Comparison of ENCODE assay signal across 1 fruit fly cellular context in genomic region chr3R:21199953-21200368, dm6.
TF ChIP-seq lines count a peak whose summit lies in the region.

No protein-coding gene starts in this region.

TF ChIP-seq in whole organism, embryonic, 481 proteins besides CTCF, POLR2A, EP300 and RAD21 (continued from another document and continues in another):
- TF ChIP-seq fd96Cb (tag; optimal IDR thresholded peaks at IDR 0.05; lab: Kevin White, UChicago) (no peak), CG14441 (GFP tag; IDR thresholded peaks at IDR 0.05; lab: Robert Waterston, UW) (peak; percentile 34; the same call in 1 of the 2 replicates), wek (GFP tag; optimal IDR thresholded peaks at IDR 0.05; lab: Kevin White, UChicago) (no peak), dmrt11E (tag; optimal IDR thresholded peaks at IDR 0.05; lab: Kevin White, UChicago) (peak; percentile 25), CG1603 (tag; optimal IDR thresholded peaks at IDR 0.05; lab: Kevin White, UChicago) (peak; percentile 55), Fer2 (tag; optimal IDR thresholded peaks at IDR 0.05; lab: Kevin White, UChicago) (no peak), ftz-f1 (GFP tag; optimal IDR thresholded peaks at IDR 0.05; lab: Kevin White, UChicago) (peak; percentile 33), C15 (GFP tag; IDR thresholded peaks at IDR 0.05; lab: Robert Waterston, UW) (no peak), dmrt99B (tag; optimal IDR thresholded peaks at IDR 0.05; lab: Kevin White, UChicago) (no peak), Opbp (GFP tag; IDR thresholded peaks at IDR 0.05; lab: Robert Waterston, UW; ENCODE audit: partially characterized antibody) (no peak), gem (tag; optimal IDR thresholded peaks at IDR 0.05; lab: Kevin White, UChicago) (peak; percentile 56), pros (GFP tag; optimal IDR thresholded peaks at IDR 0.05; lab: Kevin White, UChicago) (no peak), YL-1 (GFP tag; optimal IDR thresholded peaks at IDR 0.05; lab: Kevin White, UChicago) (no peak), NK7.1 (GFP tag; optimal IDR thresholded peaks at IDR 0.05; lab: Kevin White, UChicago) (no peak), gt (GFP tag; IDR thresholded peaks at IDR 0.05; lab: Robert Waterston, UW) (no peak), CG9797 (GFP tag; optimal IDR thresholded peaks at IDR 0.05; lab: Kevin White, UChicago) (no peak), fd64A (GFP tag; optimal IDR thresholded peaks at IDR 0.05; lab: Kevin White, UChicago) (peak; percentile 26), CG3838 (GFP tag; optimal IDR thresholded peaks at IDR 0.05; lab: Kevin White, UChicago) (peak; percentile 45), CG1647 (GFP tag; optimal IDR thresholded peaks at IDR 0.05; lab: Kevin White, UChicago) (no peak), Oli (tag; optimal IDR thresholded peaks at IDR 0.05; lab: Kevin White, UChicago) (peak; percentile 62), Xrp1 (GFP tag; IDR thresholded peaks at IDR 0.05; lab: Robert Waterston, UW) (peak; percentile 61; the same call in 1 of the 2 replicates), mld (GFP tag; IDR thresholded peaks at IDR 0.05; lab: Robert Waterston, UW; ENCODE audit: partially characterized antibody) (no peak), fru (optimal IDR thresholded peaks at IDR 0.05; lab: Kevin White, UChicago) (no peak), CG10462 (GFP tag; optimal IDR thresholded peaks at IDR 0.05; lab: Kevin White, UChicago) (peak; percentile 13), ssp (GFP tag; IDR thresholded peaks at IDR 0.05; lab: Robert Waterston, UW) (0 out of 2 replicates have a peak, but pooled peaks have one; percentile 28), CG12744 (GFP tag; optimal IDR thresholded peaks at IDR 0.05; lab: Kevin White, UChicago) (no peak), CG17829 (tag; optimal IDR thresholded peaks at IDR 0.05; lab: Kevin White, UChicago) (peak; percentile 23), sug (tag; optimal IDR thresholded peaks at IDR 0.05; lab: Kevin White, UChicago) (no peak), dm (GFP tag; optimal IDR thresholded peaks at IDR 0.05; lab: Kevin White, UChicago) (no peak), BEAF-32 (GFP tag; optimal IDR thresholded peaks at IDR 0.05; lab: Kevin White, UChicago) (no peak), Dref (GFP tag; IDR thresholded peaks at IDR 0.05; lab: Robert Waterston, UW) (no peak), Bdp1 (GFP tag; optimal IDR thresholded peaks at IDR 0.05; lab: Kevin White, UChicago) (peak; percentile 11), hkb (optimal IDR thresholded peaks at IDR 0.05; lab: Kevin White, UChicago) (no peak), hkb (GFP tag; IDR thresholded peaks at IDR 0.05; lab: Robert Waterston, UW) (0 out of 2 replicates have a peak, but pooled peaks have one; percentile 19), lilli (GFP tag; optimal IDR thresholded peaks at IDR 0.05; lab: Kevin White, UChicago) (peak; percentile 30), ems (GFP tag; optimal IDR thresholded peaks at IDR 0.05; lab: Kevin White, UChicago) (no peak), pum (GFP tag; optimal IDR thresholded peaks at IDR 0.05; lab: Kevin White, UChicago) (no peak), CG3847 (GFP tag; IDR thresholded peaks at IDR 0.05; lab: Robert Waterston, UW) (no peak), run (tag; optimal IDR thresholded peaks at IDR 0.05; lab: Kevin White, UChicago) (no peak), chif (GFP tag; optimal IDR thresholded peaks at IDR 0.05; lab: Kevin White, UChicago) (peak; percentile 21 to 30), rib (GFP tag; IDR thresholded peaks at IDR 0.05; lab: Robert Waterston, UW) (no peak), nmo (GFP tag; optimal IDR thresholded peaks at IDR 0.05; lab: Kevin White, UChicago) (peak; percentile 54), oc (tag; optimal IDR thresholded peaks at IDR 0.05; lab: Kevin White, UChicago) (peak; percentile 18), dati (GFP tag; IDR thresholded peaks at IDR 0.05; lab: Robert Waterston, UW) (no peak), CG12659 (GFP tag; optimal IDR thresholded peaks at IDR 0.05; lab: Kevin White, UChicago) (peak; percentile 27), E2f2 (GFP tag; IDR thresholded peaks at IDR 0.05; lab: Robert Waterston, UW) (peak; percentile 6; the same call in 1 of the 2 replicates), B-H1 (GFP tag; IDR thresholded peaks at IDR 0.05; lab: Robert Waterston, UW) (no peak; the same call in 2 of the 3 replicates), CG15011 (GFP tag; optimal IDR thresholded peaks at IDR 0.05; lab: Kevin White, UChicago) (no peak), CG17385 (GFP tag; optimal IDR thresholded peaks at IDR 0.05; lab: Kevin White, UChicago) (peak; percentile 34), jigr1 (GFP tag; IDR thresholded peaks at IDR 0.05; lab: Robert Waterston, UW) (no peak), CG13775 (GFP tag; optimal IDR thresholded peaks at IDR 0.05; lab: Kevin White, UChicago) (peak; percentile 28), wor (GFP tag; IDR thresholded peaks at IDR 0.05; lab: Robert Waterston, UW) (0 out of 2 replicates have a peak, but pooled peaks have one; percentile 18), tio (GFP tag; optimal IDR thresholded peaks at IDR 0.05; lab: Kevin White, UChicago) (peak; percentile 24), CG17186 (GFP tag; optimal IDR thresholded peaks at IDR 0.05; lab: Kevin White, UChicago) (no peak), Eip74EF (GFP tag; optimal IDR thresholded peaks at IDR 0.05; lab: Kevin White, UChicago) (no peak), Abd-B (GFP tag; optimal IDR thresholded peaks at IDR 0.05; lab: Kevin White, UChicago) (peak; percentile 47), Lpt (GFP tag; optimal IDR thresholded peaks at IDR 0.05; lab: Kevin White, UChicago) (no peak), H15 (GFP tag; IDR thresholded peaks at IDR 0.05; lab: Robert Waterston, UW) (no peak), CG15269 (tag; optimal IDR thresholded peaks at IDR 0.05; lab: Kevin White, UChicago) (no peak), ttk (GFP tag; IDR thresholded peaks at IDR 0.05; lab: Robert Waterston, UW) (no peak), Mes4 (GFP tag; optimal IDR thresholded peaks at IDR 0.05; lab: Kevin White, UChicago) (no peak), her (GFP tag; optimal IDR thresholded peaks at IDR 0.05; lab: Kevin White, UChicago) (peak; percentile 30), CG6654 (GFP tag; optimal IDR thresholded peaks at IDR 0.05; lab: Kevin White, UChicago) (no peak), D19A (tag; optimal IDR thresholded peaks at IDR 0.05; lab: Kevin White, UChicago) (peak; percentile 2), CG2199 (GFP tag; IDR thresholded peaks at IDR 0.05; lab: Robert Waterston, UW) (0 out of 3 replicates have a peak, but pooled peaks have one; percentile 62), HLHmδ (GFP tag; optimal IDR thresholded peaks at IDR 0.05; lab: Kevin White, UChicago) (no peak), CG11247 (GFP tag; IDR thresholded peaks at IDR 0.05; lab: Robert Waterston, UW) (0 out of 2 replicates have a peak, but pooled peaks have one; percentile 21), Mad (GFP tag; optimal IDR thresholded peaks at IDR 0.05; lab: Kevin White, UChicago) (no peak), CG11398 (GFP tag; optimal IDR thresholded peaks at IDR 0.05; lab: Kevin White, UChicago) (no peak), stc (GFP tag; IDR thresholded peaks at IDR 0.05; lab: Robert Waterston, UW) (no peak), CG4820 (GFP tag; optimal IDR thresholded peaks at IDR 0.05; lab: Kevin White, UChicago) (peak; percentile 10), CG6791 (GFP tag; IDR thresholded peaks at IDR 0.05; lab: Robert Waterston, UW; ENCODE audit: partially characterized antibody) (no peak), CG1024 (GFP tag; IDR thresholded peaks at IDR 0.05; lab: Robert Waterston, UW) (no peak), cad (GFP tag; optimal IDR thresholded peaks at IDR 0.05; lab: Kevin White, UChicago) (no peak), Rfx (GFP tag; IDR thresholded peaks at IDR 0.05; lab: Robert Waterston, UW) (no peak), cas (GFP tag; IDR thresholded peaks at IDR 0.05; lab: Robert Waterston, UW) (no peak), CG10959 (GFP tag; IDR thresholded peaks at IDR 0.05; lab: Robert Waterston, UW) (no peak), row (GFP tag; IDR thresholded peaks at IDR 0.05; lab: Robert Waterston, UW) (peak; percentile 53), unc-4 (GFP tag; IDR thresholded peaks at IDR 0.05; lab: Robert Waterston, UW; ENCODE audit: partially characterized antibody) (no peak), phol (tag; optimal IDR thresholded peaks at IDR 0.05; lab: Kevin White, UChicago) (peak; percentile 37), hb (GFP tag; IDR thresholded peaks at IDR 0.05; lab: Robert Waterston, UW; ENCODE audit: partially characterized antibody) (no peak), CG30431 (GFP tag; optimal IDR thresholded peaks at IDR 0.05; lab: Kevin White, UChicago) (peak; percentile 27), odd (GFP tag; optimal IDR thresholded peaks at IDR 0.05; lab: Kevin White, UChicago) (no peak), otp (GFP tag; IDR thresholded peaks at IDR 0.05; lab: Robert Waterston, UW) (no peak), CG2129 (GFP tag; IDR thresholded peaks at IDR 0.05; lab: Robert Waterston, UW; ENCODE audit: partially characterized antibody) (no peak), Med (GFP tag; lab: Kevin White, UChicago) (no peak), Lhr (GFP tag; optimal IDR thresholded peaks at IDR 0.05; lab: Kevin White, UChicago) (no peak), Hr51 (GFP tag; optimal IDR thresholded peaks at IDR 0.05; lab: Kevin White, UChicago) (peak in 1 of 2 experiments; percentile 46), CG5180 (GFP tag; optimal IDR thresholded peaks at IDR 0.05; lab: Kevin White, UChicago) (no peak), Awh (GFP tag; IDR thresholded peaks at IDR 0.05; lab: Robert Waterston, UW) (no peak; the same call in 1 of the 2 replicates), Atf-2 (GFP tag; optimal IDR thresholded peaks at IDR 0.05; lab: Kevin White, UChicago) (peak; percentile 8), CG10431 (GFP tag; optimal IDR thresholded peaks at IDR 0.05; lab: Kevin White, UChicago) (no peak), CG1602 (GFP tag; optimal IDR thresholded peaks at IDR 0.05; lab: Kevin White, UChicago) (peak; percentile 49), Fer1 (GFP tag; optimal IDR thresholded peaks at IDR 0.05; lab: Kevin White, UChicago) (no peak), CG3065 (GFP tag; optimal IDR thresholded peaks at IDR 0.05; lab: Kevin White, UChicago) (no peak), Atf3 (GFP tag; optimal IDR thresholded peaks at IDR 0.05; lab: Kevin White, UChicago) (no peak), CG9876 (GFP tag; optimal IDR thresholded peaks at IDR 0.05; lab: Kevin White, UChicago) (no peak), Poxn (GFP tag; IDR thresholded peaks at IDR 0.05; lab: Robert Waterston, UW) (no peak), CG3726 (GFP tag; IDR thresholded peaks at IDR 0.05; lab: Robert Waterston, UW) (no peak), CG2120 (GFP tag; optimal IDR thresholded peaks at IDR 0.05; lab: Kevin White, UChicago) (peak; percentile 32), CG15601 (tag; optimal IDR thresholded peaks at IDR 0.05; lab: Kevin White, UChicago) (peak; percentile 22), CG9727 (GFP tag; optimal IDR thresholded peaks at IDR 0.05; lab: Kevin White, UChicago) (peak; percentile 6), Fer3 (tag; optimal IDR thresholded peaks at IDR 0.05; lab: Kevin White, UChicago) (no peak), pb (GFP tag; optimal IDR thresholded peaks at IDR 0.05; lab: Kevin White, UChicago) (peak; percentile 16), HmgD (GFP tag; optimal IDR thresholded peaks at IDR 0.05; lab: Kevin White, UChicago) (no peak), Chrac-16 (GFP tag; optimal IDR thresholded peaks at IDR 0.05; lab: Kevin White, UChicago) (peak; percentile 42), chinmo (GFP tag; IDR thresholded peaks at IDR 0.05; lab: Robert Waterston, UW; ENCODE audit: partially characterized antibody) (no peak), CG2116 (GFP tag; optimal IDR thresholded peaks at IDR 0.05; lab: Kevin White, UChicago) (peak; percentile 19), CG13123 (GFP tag; optimal IDR thresholded peaks at IDR 0.05; lab: Kevin White, UChicago) (no peak), gro (GFP tag; optimal IDR thresholded peaks at IDR 0.05; lab: Kevin White, UChicago) (no peak), Ets65A (GFP tag; lab: Kevin White, UChicago) (no peak), CG9215 (GFP tag; IDR thresholded peaks at IDR 0.05; lab: Robert Waterston, UW) (no peak), br (optimal IDR thresholded peaks at IDR 0.05; lab: Kevin White, UChicago) (no peak), CG42726 (GFP tag; IDR thresholded peaks at IDR 0.05; lab: Robert Waterston, UW; ENCODE audit: partially characterized antibody) (no peak), CG11695 (GFP tag; IDR thresholded peaks at IDR 0.05; lab: Robert Waterston, UW) (0 out of 3 replicates have a peak, but pooled peaks have one; percentile 17), bcd (GFP tag; optimal IDR thresholded peaks at IDR 0.05; lab: Kevin White, UChicago) (no peak), Hmr (GFP tag; optimal IDR thresholded peaks at IDR 0.05; lab: Kevin White, UChicago) (no peak), Hr3 (GFP tag; optimal IDR thresholded peaks at IDR 0.05; lab: Kevin White, UChicago) (peak; percentile 1), Ssrp (tag; optimal IDR thresholded peaks at IDR 0.05; lab: Kevin White, UChicago) (peak; percentile 12), Meics (GFP tag; optimal IDR thresholded peaks at IDR 0.05; lab: Kevin White, UChicago) (no peak), Blimp-1 (GFP tag; optimal IDR thresholded peaks at IDR 0.05; lab: Kevin White, UChicago) (peak; percentile 6), zfh2 (GFP tag; optimal IDR thresholded peaks at IDR 0.05; lab: Kevin White, UChicago) (no peak), CG7556 (GFP tag; optimal IDR thresholded peaks at IDR 0.05; lab: Kevin White, UChicago) (peak; percentile 55), ara (GFP tag; IDR thresholded peaks at IDR 0.05; lab: Robert Waterston, UW) (no peak; the same call in 1 of the 2 replicates), disco-r (GFP tag; optimal IDR thresholded peaks at IDR 0.05; lab: Kevin White, UChicago) (no peak), CG18262 (tag; optimal IDR thresholded peaks at IDR 0.05; lab: Kevin White, UChicago) (peak; percentile 59), CG12155 (GFP tag; optimal IDR thresholded peaks at IDR 0.05; lab: Kevin White, UChicago) (no peak), ap (GFP tag; IDR thresholded peaks at IDR 0.05; lab: Robert Waterston, UW) (no peak), sens-2 (GFP tag; IDR thresholded peaks at IDR 0.05; lab: Robert Waterston, UW) (no peak), Nf-YA (GFP tag; IDR thresholded peaks at IDR 0.05; lab: Robert Waterston, UW) (no peak), CG7786 (GFP tag; optimal IDR thresholded peaks at IDR 0.05; lab: Kevin White, UChicago) (no peak), CG9437 (GFP tag; optimal IDR thresholded peaks at IDR 0.05; lab: Kevin White, UChicago) (peak; percentile 41), CG15514 (GFP tag; optimal IDR thresholded peaks at IDR 0.05; lab: Kevin White, UChicago) (no peak), az2 (GFP tag; optimal IDR thresholded peaks at IDR 0.05; lab: Kevin White, UChicago) (peak; percentile 73), Lim3 (GFP tag; IDR thresholded peaks at IDR 0.05; lab: Robert Waterston, UW) (no peak)
